Worm (Caenorhabditis elegans) whole organism, L1 larva: Measurements from ENCODE around the gene math-31.

ENCODE experiments used
- C16A3.4 ChIP-seq: fragments of 150-350 bp; optimal IDR thresholded peaks from 2 replicates; lab custom pipeline; 2014; ENCODE audit warnings: missing biosample characterization, missing genetic modification characterization
- aha-1 ChIP-seq: fragments of 150-350 bp; optimal IDR thresholded peaks from 2 replicates; lab custom pipeline; 2014; ENCODE audit warnings: missing biosample characterization, missing genetic modification characterization
- aly-2 ChIP-seq: fragments of 150-350 bp; optimal IDR thresholded peaks from 2 replicates; lab custom pipeline; 2014; ENCODE audit warnings: missing biosample characterization, missing genetic modification characterization
- blmp-1 ChIP-seq: fragments of 150-350 bp; optimal IDR thresholded peaks from 2 replicates; lab custom pipeline; 2014; ENCODE audit warnings: missing biosample characterization, missing genetic modification characterization
- ceh-63 ChIP-seq: fragments of 200-800 bp; sonication (Bioruptor generic); optimal IDR thresholded peaks from 2 replicates; lab custom pipeline; 2018; ENCODE audit warnings: mild to moderate bottlenecking, missing genetic modification characterization, missing compliant biosample characterization
- ceh-8 ChIP-seq: fragments of 200-800 bp; sonication (Bioruptor generic); optimal IDR thresholded peaks from 2 replicates; lab custom pipeline; 2018; ENCODE audit warnings: mild to moderate bottlenecking, missing genetic modification characterization, moderate library complexity, missing compliant biosample characterization
- dpl-1 ChIP-seq, 3 experiments: fragments of 150-350 bp in 2 of 3; sonication (generic microtip) in 1 of 3; optimal IDR thresholded peaks; 2 replicates each; lab custom pipeline; 2014 to 2017; ENCODE audit warnings: missing biosample characterization in 3 of 3, missing genetic modification characterization in 3 of 3, missing genetic modification reagents in 3 of 3
- efl-1 ChIP-seq, 4 experiments: fragments of 150-350 bp; optimal IDR thresholded peaks in 3 of 4; peaks in 1 of 4; 1 replicate in 1 of 4; 2 replicates in 3 of 4; lab custom pipeline; 2014; ENCODE audit warnings: missing biosample characterization in 2 of 4, missing genetic modification characterization in 2 of 4, missing genetic modification reagents in 2 of 4
- egl-13 ChIP-seq: sonication (generic microtip); optimal IDR thresholded peaks from 2 replicates; lab custom pipeline; 2016; ENCODE audit warnings: missing genotype, missing genetic modification reagents, missing genetic modification characterization, missing compliant biosample characterization
- elt-2 ChIP-seq: sonication (generic microtip); optimal IDR thresholded peaks from 2 replicates; lab custom pipeline; 2016; ENCODE audit warnings: missing genetic modification characterization, mild to moderate bottlenecking, inconsistent platforms, missing compliant biosample characterization, missing genetic modification reagents
- elt-3 ChIP-seq, 6 experiments: fragments of 150-350 bp in 1 of 6; sonication (generic microtip); optimal IDR thresholded peaks; 2 replicates each; lab custom pipeline; 2017 to 2018; ENCODE audit warnings: missing biosample characterization in 6 of 6, missing genetic modification characterization in 6 of 6, inconsistent platforms in 1 of 6
- fos-1 ChIP-seq: fragments of 150-350 bp; optimal IDR thresholded peaks from 2 replicates; lab custom pipeline; 2014; ENCODE audit warnings: missing biosample characterization, missing genetic modification characterization
- grh-1 ChIP-seq: fragments of 200-800 bp; sonication (Bioruptor generic); IDR thresholded peaks from 2 replicates; pipeline ENCODE4 v1.3.6; 2022; ENCODE audit warnings: missing genetic modification reagents, missing genetic modification characterization, missing compliant biosample characterization
- hlh-17 ChIP-seq: fragments of 200-800 bp; sonication (Bioruptor generic); optimal IDR thresholded peaks from 2 replicates; lab custom pipeline; 2018; ENCODE audit warnings: missing genetic modification characterization, mild to moderate bottlenecking, missing compliant biosample characterization, moderate library complexity, borderline replicate concordance
- hpl-2 ChIP-seq: fragments of 150-350 bp; optimal IDR thresholded peaks from 2 replicates; lab custom pipeline; 2014; ENCODE audit warnings: missing biosample characterization, missing genetic modification reagents, missing genetic modification characterization
- jun-1 ChIP-seq: fragments of 150-350 bp; optimal IDR thresholded peaks from 2 replicates; lab custom pipeline; 2014; ENCODE audit warnings: missing biosample characterization, missing genetic modification reagents, missing genetic modification characterization
- lin-14 ChIP-seq: fragments of 200-800 bp; sonication (Bioruptor generic); optimal IDR thresholded peaks from 2 replicates; lab custom pipeline; 2018; ENCODE audit warnings: mild to moderate bottlenecking, missing genetic modification characterization, moderate library complexity, missing compliant biosample characterization
- lin-15B ChIP-seq: fragments of 150-350 bp; sonication (generic microtip); optimal IDR thresholded peaks from 3 replicates; lab custom pipeline; 2014; ENCODE audit warnings: missing biosample characterization, missing genetic modification characterization
- lin-35 ChIP-seq, 2 experiments: fragments of 150-350 bp; optimal IDR thresholded peaks; 2 replicates each; lab custom pipeline; 2014; ENCODE audit warnings: missing biosample characterization in 2 of 2, missing genetic modification characterization in 2 of 2, missing genetic modification reagents in 2 of 2
- lsy-2 ChIP-seq, 2 experiments: fragments of 150-350 bp; optimal IDR thresholded peaks; 2 replicates each; lab custom pipeline; 2014; ENCODE audit warnings: missing biosample characterization in 2 of 2, missing genetic modification characterization in 2 of 2
- mab-9 ChIP-seq: fragments of 200-800 bp; sonication (Bioruptor generic); IDR thresholded peaks from 2 replicates; pipeline ENCODE4 v1.3.6; 2022; ENCODE audit warnings: missing genetic modification reagents, missing genetic modification characterization, missing compliant biosample characterization
- nhr-20 ChIP-seq: sonication (generic microtip); optimal IDR thresholded peaks from 2 replicates; lab custom pipeline; 2016; ENCODE audit warnings: mild to moderate bottlenecking, missing genetic modification characterization, missing compliant biosample characterization
- nhr-237 ChIP-seq: fragments of 150-350 bp; optimal IDR thresholded peaks from 2 replicates; lab custom pipeline; 2014; ENCODE audit warnings: missing biosample characterization, missing genetic modification characterization
- nhr-84 ChIP-seq: sonication (generic microtip); optimal IDR thresholded peaks from 2 replicates; lab custom pipeline; 2017; ENCODE audit warnings: missing biosample characterization, missing genetic modification characterization
- nhr-85 ChIP-seq: sonication (generic microtip); peaks from one replicate; lab custom pipeline; 2016; ENCODE audit warnings: missing genetic modification characterization, inconsistent platforms, missing compliant biosample characterization
- nhr-90 ChIP-seq: sonication (generic microtip); optimal IDR thresholded peaks from 2 replicates; lab custom pipeline; 2016; ENCODE audit warnings: mild to moderate bottlenecking, missing genetic modification characterization, missing compliant biosample characterization; ENCODE audit not compliant: poor library complexity
- pag-3 ChIP-seq: sonication (generic microtip); optimal IDR thresholded peaks from 2 replicates; lab custom pipeline; 2017; ENCODE audit warnings: missing genetic modification characterization, mild to moderate bottlenecking, missing compliant biosample characterization, antibody characterized with exemption, borderline replicate concordance; ENCODE audit not compliant: insufficient read depth
- pqm-1 ChIP-seq: sonication (generic microtip); optimal IDR thresholded peaks from 3 replicates; lab custom pipeline; 2017; ENCODE audit warnings: missing biosample characterization, missing genetic modification characterization
- skn-1 ChIP-seq: fragments of 150-350 bp; optimal IDR thresholded peaks from 2 replicates; lab custom pipeline; 2014; ENCODE audit warnings: missing biosample characterization, missing genetic modification characterization
- snpc-4 ChIP-seq: fragments of 150-350 bp; optimal IDR thresholded peaks from 2 replicates; lab custom pipeline; 2014; ENCODE audit warnings: missing biosample characterization, missing genetic modification characterization
- snu-23 ChIP-seq: sonication (generic microtip); optimal IDR thresholded peaks from 2 replicates; lab custom pipeline; 2016; ENCODE audit warnings: missing genetic modification characterization, missing compliant biosample characterization
- sup-37 ChIP-seq: fragments of 200-800 bp; sonication (Bioruptor generic); optimal IDR thresholded peaks from 2 replicates; lab custom pipeline; 2018; ENCODE audit warnings: mild to moderate bottlenecking, missing genetic modification characterization, missing compliant biosample characterization
- unc-30 ChIP-seq: sonication (generic microtip); optimal IDR thresholded peaks from 2 replicates; lab custom pipeline; 2017; ENCODE audit warnings: missing biosample characterization, missing genetic modification characterization
- vab-15 ChIP-seq: sonication (generic microtip); optimal IDR thresholded peaks from 2 replicates; lab custom pipeline; 2017; ENCODE audit warnings: missing genotype, mild to moderate bottlenecking, missing genetic modification characterization, missing compliant biosample characterization

The math-31 gene

DNA sequence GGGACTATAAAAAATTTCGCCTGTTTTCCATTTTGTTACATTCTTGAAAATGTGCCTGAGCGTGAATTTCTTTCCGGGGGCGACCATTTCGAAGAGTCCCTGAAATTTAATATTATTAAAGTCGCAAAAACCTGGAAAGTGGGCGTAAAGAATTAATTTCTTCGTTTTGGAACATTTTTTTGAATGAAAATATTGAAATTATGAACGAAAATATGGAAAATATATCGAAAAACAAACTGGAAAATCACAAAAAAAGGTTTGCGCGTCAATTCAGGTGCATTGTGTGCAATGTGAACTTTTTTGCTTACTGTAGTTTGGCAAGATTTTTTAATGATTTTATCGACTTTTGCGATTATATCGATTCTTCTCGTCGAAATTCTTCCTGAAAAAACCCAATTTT is 8.4 kb upstream of the math-31 start, which contains the start of gene bath-7:
TSS of gene bath-7 (minus strand) at position 101 of the 400 bp plus-strand sequence.
- TF ChIP-seq ceh-63 (GFP tag; lab: Kevin White, UChicago): no peak
- TF ChIP-seq snu-23 (GFP tag; lab: Kevin White, UChicago): no peak
- TF ChIP-seq efl-1 (optimal IDR thresholded peaks at IDR 0.05; lab: Kevin White, UChicago): no peak
- peak in 1 of 2 experiments; percentile 62 for TF ChIP-seq efl-1 (GFP tag; optimal IDR thresholded peaks at IDR 0.05 in 1 of 2; lab: Kevin White, UChicago)
- no peak for TF ChIP-seq aha-1 (tag; lab: Kevin White, UChicago)
- TF ChIP-seq, all 84 proteins: peak for 1

ce11 chrII:1917862-1918261 is 5.2 kb upstream of the math-31 start, which contains the start of gene bath-4:
Gene bath-4 (minus strand): TSS chrII:1917962.
- TF ChIP-seq elt-3 (tag; optimal IDR thresholded peaks at IDR 0.05; lab: Kevin White, UChicago) (no peak), nhr-85 (tag; lab: Kevin White, UChicago) (no peak), elt-2 (tag; lab: Kevin White, UChicago) (no peak), lin-15B (tag; lab: Kevin White, UChicago) (no peak), jun-1 (no peak), mab-9 (GFP tag; lab: Robert Waterston, UW) (no peak), unc-30 (no peak), pqm-1 (tag; lab: Kevin White, UChicago) (no peak)
- TF ChIP-seq, all 84 proteins: peak for 0

DNA sequence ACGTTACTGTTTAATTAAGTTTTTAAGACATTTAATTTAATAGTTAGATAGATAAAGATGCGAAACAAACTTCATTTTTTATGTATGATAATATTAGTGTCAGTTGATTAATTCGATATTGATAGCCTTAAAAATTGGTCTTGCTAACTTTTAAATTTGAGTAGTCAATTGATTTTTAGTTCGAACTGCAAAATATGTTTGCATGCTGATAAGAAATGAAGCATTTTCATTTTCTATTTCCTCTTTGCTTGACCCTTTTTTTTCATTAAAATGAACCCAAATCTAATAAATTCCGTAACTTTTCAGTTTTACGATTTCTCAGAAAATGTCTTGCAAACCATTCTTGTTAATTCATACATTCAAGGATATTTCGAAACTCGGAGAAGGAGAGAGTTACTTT is 7.5 kb downstream of the math-31 start, which contains the start of gene math-22:
TSS of gene math-22 (plus strand) at position 301 of the 400 bp plus-strand sequence.
- TF ChIP-seq nhr-84 (tag; lab: Kevin White, UChicago) (no peak), elt-3 (tag; optimal IDR thresholded peaks at IDR 0.05; lab: Kevin White, UChicago) (no peak), pag-3 (tag; lab: Kevin White, UChicago) (no peak), grh-1 (GFP tag; lab: Robert Waterston, UW) (no peak), aly-2 (tag; lab: Kevin White, UChicago) (no peak), vab-15 (tag; lab: Kevin White, UChicago) (no peak)
- TF ChIP-seq, all 84 proteins: peak for 0

ce11 chrII:1901981-1902380 is 10.7 kb downstream of the math-31 start, which contains the start of gene math-23:
Gene math-23 (plus strand): TSS chrII:1902281.
- TF ChIP-seq nhr-20 (tag; lab: Kevin White, UChicago) (no peak), nhr-90 (no peak), ceh-8 (GFP tag; lab: Kevin White, UChicago) (no peak), lin-35 (GFP tag; optimal IDR thresholded peaks at IDR 0.05; lab: Kevin White, UChicago) (no peak)

ce11 chrII:1899934-1900333 is 12.7 kb downstream of the math-31 start, which contains the start of gene math-24:
Gene math-24 (plus strand): TSS chrII:1900234.
- TF ChIP-seq efl-1 (optimal IDR thresholded peaks at IDR 0.05; lab: Kevin White, UChicago) (no peak), efl-1 (GFP tag; optimal IDR thresholded peaks at IDR 0.05 in 1 of 2; lab: Kevin White, UChicago) (no peak), snpc-4 (tag; lab: Kevin White, UChicago) (no peak), sup-37 (GFP tag; lab: Kevin White, UChicago) (no peak), hpl-2 (no peak), elt-2 (tag; lab: Kevin White, UChicago) (no peak), egl-13 (tag; lab: Kevin White, UChicago) (no peak), nhr-237 (tag; lab: Kevin White, UChicago) (no peak), blmp-1 (tag; lab: Kevin White, UChicago) (no peak), C16A3.4 (tag; lab: Kevin White, UChicago) (no peak), nhr-90 (no peak), lin-14 (GFP tag; lab: Kevin White, UChicago) (no peak), dpl-1 (GFP tag; optimal IDR thresholded peaks at IDR 0.05; lab: Kevin White, UChicago) (no peak), skn-1 (tag; lab: Kevin White, UChicago) (no peak), lsy-2 (tag; optimal IDR thresholded peaks at IDR 0.05; lab: Kevin White, UChicago) (no peak), hlh-17 (GFP tag; lab: Kevin White, UChicago) (no peak), fos-1 (tag; lab: Kevin White, UChicago) (no peak), lin-15B (tag; lab: Kevin White, UChicago) (no peak)
- TF ChIP-seq, all 84 proteins: peak for 0
